Fruit fly (Drosophila melanogaster): ENCODE data around the gene CG11360.

DNA sequence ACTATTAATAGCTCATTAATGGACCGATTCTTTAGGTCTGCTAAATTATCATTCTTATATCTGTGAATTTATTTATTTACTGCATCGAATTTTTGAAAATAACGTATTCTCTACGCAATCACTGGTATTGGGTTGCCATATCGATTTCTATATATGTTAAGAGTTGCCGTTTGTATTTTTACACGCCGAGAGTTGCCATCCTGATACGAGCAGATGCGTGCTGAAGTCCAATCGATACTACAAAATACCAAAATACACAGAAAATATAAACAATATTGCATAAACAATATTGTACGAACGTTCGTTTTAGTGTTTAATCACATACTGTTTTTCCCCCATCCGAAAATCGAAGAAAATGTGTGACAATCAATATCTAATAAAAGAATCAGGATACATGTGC, 26.5 kb downstream of the CG11360 start, which contains the start of gene ey:
- TF ChIP-seq CG8478 (optimal IDR thresholded peaks at IDR 0.05) (no peak), CTCF (optimal IDR thresholded peaks at IDR 0.05) (peak; percentile 49 to 67)
